Worm (Caenorhabditis elegans) whole organism, L2 larva: ENCODE measurements around the gene srh-222.

ENCODE experiments used
- F13H6.1 ChIP-seq: sonication (generic microtip); optimal IDR thresholded peaks from 2 replicates; lab custom pipeline; 2016; ENCODE audit warnings: missing genetic modification characterization, missing compliant biosample characterization
- ZK546.5 ChIP-seq: sonication (generic microtip); optimal IDR thresholded peaks from 2 replicates; lab custom pipeline; 2017; ENCODE audit warnings: missing biosample characterization, missing genetic modification characterization
- aly-2 ChIP-seq: fragments of 150-350 bp; optimal IDR thresholded peaks from 2 replicates; lab custom pipeline; 2014; ENCODE audit warnings: missing biosample characterization, missing genetic modification characterization
- ama-1 ChIP-seq: fragments of 150-350 bp; optimal IDR thresholded peaks from 2 replicates; lab custom pipeline; 2018; ENCODE audit warnings: inconsistent platforms
- dmd-4 ChIP-seq: sonication (generic microtip); optimal IDR thresholded peaks from 2 replicates; lab custom pipeline; 2017; ENCODE audit warnings: missing biosample characterization, missing genetic modification characterization
- lin-39 ChIP-seq: fragments of 150-350 bp; optimal IDR thresholded peaks from 2 replicates; lab custom pipeline; 2014; ENCODE audit warnings: missing biosample characterization, missing genetic modification reagents, missing genetic modification characterization
- nhr-23 ChIP-seq: fragments of 150-350 bp; optimal IDR thresholded peaks from 2 replicates; lab custom pipeline; 2014; ENCODE audit warnings: missing biosample characterization, missing genetic modification reagents, missing genetic modification characterization
- unc-55 ChIP-seq: fragments of 150-350 bp; sonication (generic microtip); optimal IDR thresholded peaks from 3 replicates; lab custom pipeline; 2014; ENCODE audit warnings: missing biosample characterization, missing genetic modification reagents, missing genetic modification characterization
- zag-1 ChIP-seq: fragments of 150-350 bp; optimal IDR thresholded peaks from 2 replicates; lab custom pipeline; 2014; ENCODE audit warnings: missing biosample characterization, missing genetic modification characterization

ce11 chrIV:4015660-4016059 lies 36.0 kb downstream of the srh-222 start:
- no peak for TF ChIP-seq nhr-23 (tag; lab: Kevin White, UChicago)
- no peak for TF ChIP-seq ama-1 (lab: Kevin White, UChicago)
- no peak for TF ChIP-seq ZK546.5 (tag; lab: Kevin White, UChicago)
- no peak for TF ChIP-seq unc-55
- no peak for TF ChIP-seq dmd-4
- TF ChIP-seq zag-1 (tag; lab: Kevin White, UChicago) = no peak
- TF ChIP-seq lin-39 (tag; lab: Kevin White, UChicago) = no peak
- TF ChIP-seq F13H6.1 = no peak
- TF ChIP-seq aly-2 (tag; lab: Kevin White, UChicago) = no peak
